Fruit fly (Drosophila melanogaster) whole organism, embryonic: Measurements from ENCODE around the gene PIP82.

Source experiments
- CG1024 ChIP-seq: fragments of 200-800 bp; sonication (Bioruptor generic); IDR thresholded peaks from 2 replicates; pipeline ENCODE4 v1.3.6; 2022; ENCODE audit warnings: missing biosample characterization, missing genetic modification characterization
- CG10959 ChIP-seq: fragments of 200-800 bp; sonication (Bioruptor generic); IDR thresholded peaks from 2 replicates; pipeline ENCODE4 v1.3.6; 2022; ENCODE audit warnings: missing biosample characterization, missing genetic modification characterization
- CG11398 ChIP-seq: fragments of 200-800 bp; sonication (Bioruptor generic); optimal IDR thresholded peaks from 2 replicates; lab custom pipeline; 2016; ENCODE audit warnings: missing biosample characterization, missing genetic modification characterization
- CG12071 ChIP-seq: fragments of 200-800 bp; sonication (Bioruptor generic); optimal IDR thresholded peaks from 3 replicates; lab custom pipeline; 2018; ENCODE audit warnings: missing biosample characterization, mild to moderate bottlenecking, missing genetic modification characterization
- CG12155 ChIP-seq: fragments of 200-800 bp; sonication (Bioruptor generic); optimal IDR thresholded peaks from 3 replicates; lab custom pipeline; 2016; ENCODE audit warnings: missing biosample characterization, missing genetic modification characterization
- CG12236 ChIP-seq: fragments of 200-800 bp; sonication (Bioruptor generic); optimal IDR thresholded peaks from 2 replicates; lab custom pipeline; 2016; ENCODE audit warnings: missing biosample characterization, missing genetic modification characterization
- CG1602 ChIP-seq: fragments of 200-800 bp; sonication (Bioruptor generic); optimal IDR thresholded peaks from 3 replicates; lab custom pipeline; 2016; ENCODE audit warnings: missing biosample characterization, missing genetic modification characterization
- CG17186 ChIP-seq: fragments of 200-800 bp; sonication (Bioruptor generic); optimal IDR thresholded peaks from 3 replicates; lab custom pipeline; 2017; ENCODE audit warnings: missing biosample characterization, missing genetic modification reagents, missing genetic modification characterization
- CG17612 ChIP-seq: fragments of 200-800 bp; sonication (Bioruptor generic); IDR thresholded peaks from 2 replicates; pipeline ENCODE4 v1.3.6; 2022; ENCODE audit warnings: missing biosample characterization, missing genetic modification characterization
- CG1832 ChIP-seq: fragments of 200-800 bp; sonication (Bioruptor generic); optimal IDR thresholded peaks from 2 replicates; lab custom pipeline; 2017; ENCODE audit warnings: missing biosample characterization, mild to moderate bottlenecking, missing genetic modification characterization, inconsistent platforms
- CG18619 ChIP-seq: fragments of 200-800 bp; sonication (Bioruptor generic); optimal IDR thresholded peaks from 3 replicates; lab custom pipeline; 2017; ENCODE audit warnings: missing biosample characterization, mild to moderate bottlenecking, missing genetic modification characterization
- CG34376 ChIP-seq: fragments of 200-800 bp; sonication (Bioruptor generic); optimal IDR thresholded peaks from 2 replicates; lab custom pipeline; 2018; ENCODE audit warnings: missing biosample characterization, mild to moderate bottlenecking, missing genetic modification characterization
- CG4282 ChIP-seq: fragments of 200-800 bp; sonication (Bioruptor generic); optimal IDR thresholded peaks from 2 replicates; lab custom pipeline; 2016; ENCODE audit warnings: missing biosample characterization, missing genetic modification characterization
- CG7271 ChIP-seq: fragments of 200-800 bp; sonication (Bioruptor generic); optimal IDR thresholded peaks from 2 replicates; lab custom pipeline; 2018; ENCODE audit warnings: missing biosample characterization, mild to moderate bottlenecking, missing genetic modification characterization, moderate library complexity
- CG7839 ChIP-seq: fragments of 200-800 bp; sonication (Bioruptor generic); optimal IDR thresholded peaks from 3 replicates; lab custom pipeline; 2018; ENCODE audit warnings: missing biosample characterization, mild to moderate bottlenecking, missing genetic modification characterization, moderate library complexity
- Dip3 ChIP-seq: fragments of 200-800 bp; sonication (Bioruptor generic); optimal IDR thresholded peaks from 3 replicates; lab custom pipeline; 2016; ENCODE audit warnings: missing biosample characterization, missing genetic modification characterization
- Fer3 ChIP-seq: fragments of 200-800 bp; sonication (Bioruptor generic); optimal IDR thresholded peaks from 2 replicates; lab custom pipeline; 2018; ENCODE audit warnings: missing biosample characterization, mild to moderate bottlenecking, missing genetic modification characterization, moderate library complexity
- Hr51 ChIP-seq, 2 experiments: fragments of 200-800 bp; sonication (Bioruptor generic); optimal IDR thresholded peaks; 2 replicates in 1 of 2; 3 replicates in 1 of 2; lab custom pipeline; 2016 to 2018; ENCODE audit warnings: missing biosample characterization in 2 of 2, missing genetic modification characterization in 2 of 2, mild to moderate bottlenecking in 1 of 2, moderate library complexity in 1 of 2
- NC2α ChIP-seq: fragments of 200-800 bp; sonication (Bioruptor generic); optimal IDR thresholded peaks from 2 replicates; lab custom pipeline; 2016; ENCODE audit warnings: missing biosample characterization, missing genetic modification characterization
- Sox100B ChIP-seq: fragments of 200-800 bp; sonication (Bioruptor generic); optimal IDR thresholded peaks from 3 replicates; lab custom pipeline; 2018; ENCODE audit warnings: missing biosample characterization, mild to moderate bottlenecking, missing genetic modification characterization
- Spps ChIP-seq: fragments of 200-800 bp; sonication (Bioruptor generic); optimal IDR thresholded peaks from 2 replicates; lab custom pipeline; 2018; ENCODE audit warnings: missing biosample characterization, mild to moderate bottlenecking, missing genetic modification characterization
- Xbp1 ChIP-seq: fragments of 200-800 bp; sonication (Bioruptor generic); optimal IDR thresholded peaks from 3 replicates; lab custom pipeline; 2016; ENCODE audit warnings: missing biosample characterization, mild to moderate bottlenecking, missing genetic modification characterization
- ap ChIP-seq: fragments of 200-800 bp; sonication (Bioruptor generic); IDR thresholded peaks from 2 replicates; pipeline ENCODE4 v1.3.6; 2022; ENCODE audit warnings: missing biosample characterization, missing genetic modification characterization
- bowl ChIP-seq: fragments of 200-800 bp; sonication (Bioruptor generic); IDR thresholded peaks from 2 replicates; pipeline ENCODE4 v1.3.6; 2022; ENCODE audit warnings: missing biosample characterization, missing genetic modification characterization
- chm ChIP-seq: fragments of 200-800 bp; sonication (Bioruptor generic); IDR thresholded peaks from 2 replicates; pipeline ENCODE4 v1.3.6; 2022; ENCODE audit warnings: missing biosample characterization, missing genetic modification characterization
- danr ChIP-seq: fragments of 200-800 bp; sonication (Bioruptor generic); IDR thresholded peaks from 2 replicates; pipeline ENCODE4 v1.3.6; 2022; ENCODE audit warnings: missing biosample characterization, missing genetic modification characterization
- dmrt99B ChIP-seq: fragments of 200-800 bp; sonication (Bioruptor generic); optimal IDR thresholded peaks from 2 replicates; lab custom pipeline; 2018; ENCODE audit warnings: missing biosample characterization, mild to moderate bottlenecking, missing genetic modification characterization, moderate library complexity
- ems ChIP-seq: fragments of 200-800 bp; sonication (Bioruptor generic); optimal IDR thresholded peaks from 3 replicates; lab custom pipeline; 2016; ENCODE audit warnings: missing biosample characterization, missing genetic modification characterization
- eve ChIP-seq, 2 experiments: fragments of >200 bp; optimal IDR thresholded peaks; 2 replicates each; lab custom pipeline; 2017; ENCODE audit warnings: missing biosample characterization in 2 of 2, missing genetic modification characterization in 2 of 2
- ewg ChIP-seq: fragments of 200-800 bp; sonication (Bioruptor generic); optimal IDR thresholded peaks from 3 replicates; lab custom pipeline; 2017; ENCODE audit warnings: mild to moderate bottlenecking, missing biosample characterization, missing genetic modification reagents, missing genetic modification characterization
- fu2 ChIP-seq: fragments of 200-800 bp; sonication (Bioruptor generic); optimal IDR thresholded peaks from 2 replicates; lab custom pipeline; 2016; ENCODE audit warnings: missing biosample characterization, missing genetic modification characterization
- gro ChIP-seq: fragments of 200-800 bp; sonication (Bioruptor generic); optimal IDR thresholded peaks from 2 replicates; lab custom pipeline; 2016; ENCODE audit warnings: missing biosample characterization, missing genetic modification characterization
- gt ChIP-seq: fragments of 200-800 bp; sonication (Bioruptor generic); IDR thresholded peaks from 2 replicates; pipeline ENCODE4 v1.3.6; 2022; ENCODE audit warnings: missing biosample characterization, missing genetic modification characterization
- ham ChIP-seq: fragments of 200-800 bp; sonication (Bioruptor generic); IDR thresholded peaks from 2 replicates; pipeline ENCODE4 v1.3.6; 2022; ENCODE audit warnings: missing biosample characterization, missing genetic modification characterization
- hkb ChIP-seq, 2 experiments: fragments of 200-800 bp in 1 of 2; fragments of >200 bp in 1 of 2; sonication (Bioruptor generic) in 1 of 2; IDR thresholded peaks in 1 of 2; optimal IDR thresholded peaks in 1 of 2; 2 replicates each; pipeline versions ENCODE4 v1.3.6 to Lab custom; 2017 to 2022; ENCODE audit warnings: missing biosample characterization in 1 of 2, missing genetic modification characterization in 1 of 2
- kay ChIP-seq: fragments of 200-800 bp; sonication (Bioruptor generic); optimal IDR thresholded peaks from 2 replicates; lab custom pipeline; 2016; ENCODE audit warnings: missing biosample characterization, missing genetic modification characterization
- ken ChIP-seq: fragments of 200-800 bp; sonication (Bioruptor generic); IDR thresholded peaks from 3 replicates; pipeline ENCODE4 v1.3.6; 2022; ENCODE audit warnings: missing biosample characterization, missing genetic modification characterization
- maf-S ChIP-seq: fragments of 200-800 bp; sonication (Bioruptor generic); optimal IDR thresholded peaks from 2 replicates; lab custom pipeline; 2016; ENCODE audit warnings: missing biosample characterization, missing genetic modification characterization
- oc ChIP-seq: fragments of 200-800 bp; sonication (Bioruptor generic); optimal IDR thresholded peaks from 2 replicates; lab custom pipeline; 2018; ENCODE audit warnings: missing biosample characterization, mild to moderate bottlenecking, missing genetic modification characterization, moderate library complexity
- onecut ChIP-seq: fragments of 200-800 bp; sonication (Bioruptor generic); IDR thresholded peaks from 2 replicates; pipeline ENCODE4 v1.3.6; 2022; ENCODE audit warnings: missing biosample characterization, missing genetic modification characterization
- ro ChIP-seq: fragments of 200-800 bp; sonication (Bioruptor generic); IDR thresholded peaks from 2 replicates; pipeline ENCODE4 v1.3.6; 2022; ENCODE audit warnings: missing biosample characterization, missing genetic modification characterization
- schlank ChIP-seq: fragments of 200-800 bp; sonication (Bioruptor generic); optimal IDR thresholded peaks from 2 replicates; lab custom pipeline; 2018; ENCODE audit warnings: missing biosample characterization, mild to moderate bottlenecking, missing genetic modification characterization
- seq ChIP-seq: fragments of 200-800 bp; sonication (Bioruptor generic); IDR thresholded peaks from 2 replicates; pipeline ENCODE4 v1.3.6; 2022; ENCODE audit warnings: missing biosample characterization, missing genetic modification characterization
- slp2 ChIP-seq: fragments of 200-800 bp; sonication (Bioruptor generic); optimal IDR thresholded peaks from 2 replicates; lab custom pipeline; 2016; ENCODE audit warnings: missing biosample characterization, missing genetic modification characterization
- so ChIP-seq: fragments of 200-800 bp; sonication (Bioruptor generic); IDR thresholded peaks from 3 replicates; pipeline ENCODE4 v1.3.6; 2022; ENCODE audit warnings: missing biosample characterization, missing genetic modification characterization
- sob ChIP-seq: fragments of 200-800 bp; sonication (Bioruptor generic); IDR thresholded peaks from 2 replicates; pipeline ENCODE4 v1.3.6; 2022; ENCODE audit warnings: missing biosample characterization, missing genetic modification characterization
- stwl ChIP-seq: fragments of 200-800 bp; sonication (Bioruptor generic); optimal IDR thresholded peaks from 3 replicates; lab custom pipeline; 2018; ENCODE audit warnings: missing biosample characterization, mild to moderate bottlenecking, missing genetic modification characterization, moderate library complexity
- usp ChIP-seq: fragments of >200 bp; optimal IDR thresholded peaks from 2 replicates; lab custom pipeline; 2017; ENCODE audit warnings: missing biosample characterization, missing genetic modification characterization
- zen2 ChIP-seq: fragments of 200-800 bp; sonication (Bioruptor generic); IDR thresholded peaks from 3 replicates; pipeline ENCODE4 v1.3.6; 2022; ENCODE audit warnings: missing biosample characterization, missing genetic modification characterization; ENCODE audit not compliant: partially characterized antibody

The PIP82 gene

dm6 chrX:8517121-8518024, 12.1 kb downstream of the PIP82 start, which contains the start of gene Nrg (continued):
- no peak for TF ChIP-seq Sox100B
- peak; percentile 39 for TF ChIP-seq CG12071 (GFP tag; lab: Kevin White, UChicago)
- TF ChIP-seq ap: no peak
- TF ChIP-seq maf-S (GFP tag; lab: Kevin White, UChicago): peak; percentile 10
- peak; percentile 39; the same call in 1 of the 2 replicates for TF ChIP-seq onecut (GFP tag; lab: Robert Waterston, UW)
- no peak for TF ChIP-seq CG4282 (GFP tag; lab: Kevin White, UChicago)
- TF ChIP-seq ewg (GFP tag; lab: Kevin White, UChicago): no peak
- TF ChIP-seq slp2: no peak
- peak; percentile 58 for TF ChIP-seq CG34376 (GFP tag; lab: Kevin White, UChicago)
- TF ChIP-seq schlank (tag; lab: Kevin White, UChicago): no peak
- TF ChIP-seq CG1602 (GFP tag; lab: Kevin White, UChicago): no peak
- TF ChIP-seq sob (GFP tag; lab: Robert Waterston, UW): peak; percentile 61
- TF ChIP-seq ken: no peak
- TF ChIP-seq bowl (GFP tag; lab: Robert Waterston, UW): no peak
- TF ChIP-seq CG18619: peak; percentile 9
- peak; percentile 100 for TF ChIP-seq zen2
- TF ChIP-seq fu2 (GFP tag; lab: Kevin White, UChicago): no peak
- peak; percentile 20 for TF ChIP-seq CG7839 (tag; lab: Kevin White, UChicago)
- TF ChIP-seq CG7271: no peak
- no peak for TF ChIP-seq Spps (tag; lab: Kevin White, UChicago)
- no peak for TF ChIP-seq ham (GFP tag; lab: Robert Waterston, UW)
- TF ChIP-seq gt (GFP tag; lab: Robert Waterston, UW): no peak
- peak; percentile 67 for TF ChIP-seq gro (GFP tag; lab: Kevin White, UChicago)
- TF ChIP-seq CG1024: peak; percentile 36; the same call in 1 of the 2 replicates
- peak; percentile 19 for TF ChIP-seq Fer3 (tag; lab: Kevin White, UChicago)
- TF ChIP-seq Hr51 (GFP tag; optimal IDR thresholded peaks at IDR 0.05; lab: Kevin White, UChicago): peak in 1 of 2 experiments; percentile 2
- peak; percentile 90 for TF ChIP-seq chm (GFP tag; lab: Robert Waterston, UW)
- no peak for TF ChIP-seq danr
- TF ChIP-seq eve (GFP tag; optimal IDR thresholded peaks at IDR 0.05; lab: Kevin White, UChicago): peak in 1 of 2 experiments; percentile 60
- peak; percentile 20 for TF ChIP-seq ems (GFP tag; lab: Kevin White, UChicago)
- TF ChIP-seq CG11398 (GFP tag; lab: Kevin White, UChicago): peak; percentile 40
- TF ChIP-seq Dip3 (GFP tag; lab: Kevin White, UChicago): no peak
- no peak for TF ChIP-seq ro (GFP tag; lab: Robert Waterston, UW)
- 0 out of 2 replicates have a peak, but pooled peaks have one; percentile 22 for TF ChIP-seq seq (GFP tag; lab: Robert Waterston, UW)
- TF ChIP-seq NC2α (GFP tag; lab: Kevin White, UChicago): no peak
- peak; percentile 21 for TF ChIP-seq Xbp1 (GFP tag; lab: Kevin White, UChicago)
- no peak for TF ChIP-seq usp (GFP tag; lab: Kevin White, UChicago)
- no peak for TF ChIP-seq CG12236
- TF ChIP-seq kay (GFP tag; lab: Kevin White, UChicago): no peak
- TF ChIP-seq CG10959: no peak
- no peak; the same call in 2 of the 3 replicates for TF ChIP-seq so (GFP tag; lab: Robert Waterston, UW)
- peak; percentile 13 for TF ChIP-seq dmrt99B (tag; lab: Kevin White, UChicago)
- TF ChIP-seq oc (tag; lab: Kevin White, UChicago): peak; percentile 5
- TF ChIP-seq CG17186 (GFP tag; lab: Kevin White, UChicago): peak; percentile 73
- no peak for TF ChIP-seq CG12155 (GFP tag; lab: Kevin White, UChicago)
- TF ChIP-seq hkb (optimal IDR thresholded peaks at IDR 0.05; lab: Kevin White, UChicago): no peak
- peak; percentile 52; the same call in 1 of the 2 replicates for TF ChIP-seq hkb (GFP tag; IDR thresholded peaks at IDR 0.05; lab: Robert Waterston, UW)
- TF ChIP-seq CG17612 (GFP tag; lab: Robert Waterston, UW): no peak
- TF ChIP-seq stwl: peak; percentile 88
- TF ChIP-seq CG1832 (GFP tag; lab: Kevin White, UChicago): no peak
